Worm (Caenorhabditis elegans): ENCODE results near the gene pgph-1.

DNA sequence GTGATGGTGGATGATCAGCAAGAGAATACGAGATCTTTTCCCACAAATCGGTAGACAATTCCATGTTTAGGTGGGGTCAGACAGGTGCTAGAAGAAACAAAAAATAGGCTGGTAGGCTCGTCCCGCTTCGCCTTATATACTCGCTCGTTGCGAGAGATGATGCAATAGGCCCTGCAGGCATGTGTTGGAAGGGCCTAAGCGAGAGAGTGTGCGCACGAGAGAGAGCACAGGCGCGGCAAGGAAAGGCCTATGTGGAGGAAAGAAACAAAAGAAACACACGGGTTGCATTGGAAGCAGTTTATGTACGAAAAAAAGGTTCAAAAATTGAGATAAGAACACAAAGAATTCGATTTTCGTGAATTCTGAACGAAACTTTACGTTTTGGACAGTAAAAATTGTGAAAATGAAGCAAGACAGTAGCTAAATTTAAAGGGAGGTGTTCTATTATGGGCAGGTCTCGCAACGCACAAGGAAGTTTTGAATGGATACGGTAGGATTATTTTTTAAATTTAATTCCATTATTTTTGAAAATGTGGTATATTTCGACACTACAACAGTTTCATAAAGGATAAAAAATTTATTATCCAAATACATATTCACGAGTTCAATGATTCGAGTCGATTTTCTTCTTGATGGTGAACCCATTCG, 27.5 kb upstream of the pgph-1 start, which contains the start of gene F44E7.5:
- no peak for TF ChIP-seq F57A8.1 (GFP tag; optimal IDR thresholded peaks at IDR 0.05)
- no peak for TF ChIP-seq F49E8.2 (tag; optimal IDR thresholded peaks at IDR 0.05; ENCODE audit: insufficient read depth)
- no peak for TF ChIP-seq Y53F4B.3 (GFP tag; IDR thresholded peaks at IDR 0.05)
- TF ChIP-seq B0019.2 (GFP tag; conservative IDR thresholded peaks at IDR 0.05): no peak
- TF ChIP-seq B0336.3 (GFP tag; IDR thresholded peaks at IDR 0.05): 0 out of 2 replicates have a peak, but pooled peaks have one; percentile 41
- TF ChIP-seq unc-62 (GFP tag; optimal IDR thresholded peaks at IDR 0.05): no peak
- peak; percentile 40 for TF ChIP-seq K12H6.12 (tag; optimal IDR thresholded peaks at IDR 0.05)
- TF ChIP-seq Y53G8AR.9 (GFP tag; conservative IDR thresholded peaks at IDR 0.05): no peak
- TF ChIP-seq xnd-1 (tag; optimal IDR thresholded peaks at IDR 0.05): no peak
- TF ChIP-seq F33H1.4 (GFP tag; IDR thresholded peaks at IDR 0.05): peak; percentile 76
- no peak for TF ChIP-seq dpl-1 (GFP tag; optimal IDR thresholded peaks at IDR 0.05)
- no peak for TF ChIP-seq tbx-9 (tag; optimal IDR thresholded peaks at IDR 0.05; ENCODE audit: borderline replicate concordance)
- peak; percentile 66 for TF ChIP-seq C06A6.2 (GFP tag; conservative IDR thresholded peaks at IDR 0.05)
- no peak for TF ChIP-seq snpc-3.4 (tag; optimal IDR thresholded peaks at IDR 0.05)

Data from whole organism, young adult.